Fruit fly (Drosophila melanogaster) whole organism, embryonic: ENCODE data around the gene CG17145.

Source experiments
- B-H1 ChIP-seq: fragments of 200-800 bp; sonication (Bioruptor generic); IDR thresholded peaks from 3 replicates; pipeline ENCODE4 v1.3.6; 2022; ENCODE audit warnings: missing biosample characterization, missing genetic modification characterization
- CG10267 ChIP-seq: fragments of 200-800 bp; sonication (Bioruptor generic); optimal IDR thresholded peaks from 2 replicates; lab custom pipeline; 2018; ENCODE audit warnings: missing biosample characterization, mild to moderate bottlenecking, missing genetic modification characterization, moderate library complexity
- CG13123 ChIP-seq: fragments of 200-800 bp; sonication (Bioruptor generic); optimal IDR thresholded peaks from 2 replicates; lab custom pipeline; 2016; ENCODE audit warnings: missing biosample characterization, missing genetic modification characterization
- CG13296 ChIP-seq: fragments of 200-800 bp; sonication (Bioruptor generic); optimal IDR thresholded peaks from 3 replicates; lab custom pipeline; 2018; ENCODE audit warnings: missing biosample characterization, mild to moderate bottlenecking, missing genetic modification characterization
- CG16815 ChIP-seq: fragments of 200-800 bp; sonication (Bioruptor generic); optimal IDR thresholded peaks from 3 replicates; lab custom pipeline; 2017; ENCODE audit warnings: missing biosample characterization, mild to moderate bottlenecking, missing genetic modification characterization
- CG17829 ChIP-seq: fragments of 200-800 bp; optimal IDR thresholded peaks from 2 replicates; lab custom pipeline; 2019; ENCODE audit warnings: missing biosample characterization, mild to moderate bottlenecking, missing genetic modification characterization, moderate library complexity
- CG18599 ChIP-seq: fragments of 200-800 bp; sonication (Bioruptor generic); optimal IDR thresholded peaks from 3 replicates; lab custom pipeline; 2017; ENCODE audit warnings: missing biosample characterization, missing genetic modification characterization, mild to moderate bottlenecking, moderate library complexity, missing genetic modification reagents
- CG2199 ChIP-seq: fragments of 200-800 bp; sonication (Bioruptor generic); IDR thresholded peaks from 3 replicates; pipeline ENCODE4 v1.3.6; 2022; ENCODE audit warnings: missing biosample characterization, missing genetic modification characterization
- CG30403 ChIP-seq: fragments of 200-800 bp; sonication (Bioruptor generic); optimal IDR thresholded peaks from 3 replicates; lab custom pipeline; 2016; ENCODE audit warnings: missing biosample characterization, missing genetic modification characterization
- CG31365 ChIP-seq: fragments of 200-800 bp; sonication (Bioruptor generic); optimal IDR thresholded peaks from 2 replicates; lab custom pipeline; 2018; ENCODE audit warnings: missing biosample characterization, mild to moderate bottlenecking, missing genetic modification characterization
- CG32532 ChIP-seq: fragments of 200-800 bp; sonication (Bioruptor generic); IDR thresholded peaks from 2 replicates; pipeline ENCODE4 v1.3.6; 2022; ENCODE audit warnings: missing biosample characterization, missing genetic modification characterization
- CG5180 ChIP-seq: fragments of 200-800 bp; sonication (Bioruptor generic); optimal IDR thresholded peaks from 3 replicates; lab custom pipeline; 2017; ENCODE audit warnings: missing biosample characterization, missing genetic modification characterization, mild to moderate bottlenecking, moderate library complexity, missing genetic modification reagents
- CG6254 ChIP-seq: fragments of 200-800 bp; sonication (Bioruptor generic); optimal IDR thresholded peaks from 3 replicates; lab custom pipeline; 2017; ENCODE audit warnings: mild to moderate bottlenecking, missing biosample characterization, missing genetic modification reagents, missing genetic modification characterization
- CG6272 ChIP-seq: fragments of 200-800 bp; sonication (Bioruptor generic); IDR thresholded peaks from 2 replicates; pipeline ENCODE4 v1.3.6; 2022; ENCODE audit warnings: missing biosample characterization, missing genetic modification characterization
- CG6854 ChIP-seq: fragments of 200-800 bp; sonication (Bioruptor generic); optimal IDR thresholded peaks from 3 replicates; lab custom pipeline; 2017; ENCODE audit warnings: missing biosample characterization, mild to moderate bottlenecking, missing genetic modification characterization
- CG7839 ChIP-seq: fragments of 200-800 bp; sonication (Bioruptor generic); optimal IDR thresholded peaks from 3 replicates; lab custom pipeline; 2018; ENCODE audit warnings: missing biosample characterization, mild to moderate bottlenecking, missing genetic modification characterization, moderate library complexity
- CG7928 ChIP-seq: fragments of 200-800 bp; sonication (Bioruptor generic); optimal IDR thresholded peaks from 2 replicates; lab custom pipeline; 2017; ENCODE audit warnings: missing biosample characterization, mild to moderate bottlenecking, missing genetic modification characterization
- CG8478 ChIP-seq: fragments of >200 bp; optimal IDR thresholded peaks from 2 replicates; lab custom pipeline; 2018
- CG8944 ChIP-seq: fragments of 200-800 bp; sonication (Bioruptor generic); optimal IDR thresholded peaks from 3 replicates; lab custom pipeline; 2016; ENCODE audit warnings: missing biosample characterization, missing genetic modification characterization
- D ChIP-seq, 2 experiments: fragments of 200-800 bp in 1 of 2; fragments of >200 bp in 1 of 2; sonication (Bioruptor generic) in 1 of 2; optimal IDR thresholded peaks; 2 replicates in 1 of 2; 3 replicates in 1 of 2; lab custom pipeline; 2017; ENCODE audit warnings: mild to moderate bottlenecking in 1 of 2, missing biosample characterization in 1 of 2, missing genetic modification characterization in 1 of 2, missing genetic modification reagents in 1 of 2
- Deaf1 ChIP-seq: fragments of 200-800 bp; optimal IDR thresholded peaks from 3 replicates; lab custom pipeline; 2019; ENCODE audit warnings: missing biosample characterization, mild to moderate bottlenecking, missing genetic modification characterization, moderate library complexity
- Ets65A ChIP-seq: fragments of 200-800 bp; sonication (Bioruptor generic); peaks from one replicate; lab custom pipeline; 2016; ENCODE audit warnings: missing biosample characterization, missing genetic modification characterization
- H2.0 ChIP-seq: fragments of 200-800 bp; sonication (Bioruptor generic); IDR thresholded peaks from 2 replicates; pipeline ENCODE4 v1.3.6; 2022; ENCODE audit warnings: missing biosample characterization, missing genetic modification characterization
- Hr3 ChIP-seq: fragments of 200-800 bp; sonication (Bioruptor generic); optimal IDR thresholded peaks from 3 replicates; lab custom pipeline; 2016; ENCODE audit warnings: missing biosample characterization, missing genetic modification characterization
- Lim3 ChIP-seq: fragments of 200-800 bp; sonication (Bioruptor generic); IDR thresholded peaks from 2 replicates; pipeline ENCODE4 v1.3.6; 2022; ENCODE audit warnings: missing biosample characterization, missing genetic modification characterization
- MBD-R2 ChIP-seq: fragments of 200-800 bp; sonication (Bioruptor generic); IDR thresholded peaks from 2 replicates; pipeline ENCODE4 v1.3.6; 2022; ENCODE audit warnings: missing biosample characterization, missing genetic modification characterization
- Ptx1 ChIP-seq: fragments of 200-800 bp; sonication (Bioruptor generic); IDR thresholded peaks from 2 replicates; pipeline ENCODE4 v1.3.6; 2022; ENCODE audit warnings: missing biosample characterization, missing genetic modification characterization
- Rx ChIP-seq: fragments of 200-800 bp; sonication (Bioruptor generic); IDR thresholded peaks from 2 replicates; pipeline ENCODE4 v1.3.6; 2022; ENCODE audit warnings: missing biosample characterization, missing genetic modification characterization
- Side ChIP-seq: fragments of 200-800 bp; sonication (Bioruptor generic); optimal IDR thresholded peaks from 2 replicates; lab custom pipeline; 2016; ENCODE audit warnings: missing biosample characterization, missing genetic modification characterization
- Sin3A ChIP-seq: fragments of >200 bp; optimal IDR thresholded peaks from 2 replicates; lab custom pipeline; 2018
- Ssrp ChIP-seq: fragments of 200-800 bp; sonication (Bioruptor generic); optimal IDR thresholded peaks from 2 replicates; lab custom pipeline; 2018; ENCODE audit warnings: missing biosample characterization, mild to moderate bottlenecking, missing genetic modification characterization, moderate library complexity
- ab ChIP-seq: fragments of 200-800 bp; sonication (Bioruptor generic); optimal IDR thresholded peaks from 2 replicates; lab custom pipeline; 2016; ENCODE audit warnings: missing biosample characterization, missing genetic modification characterization
- btn ChIP-seq: fragments of 200-800 bp; sonication (Bioruptor generic); optimal IDR thresholded peaks from 2 replicates; lab custom pipeline; 2016; ENCODE audit warnings: missing biosample characterization, missing genetic modification characterization
- caup ChIP-seq: fragments of 200-800 bp; sonication (Bioruptor generic); optimal IDR thresholded peaks from 3 replicates; lab custom pipeline; 2017; ENCODE audit warnings: missing biosample characterization, mild to moderate bottlenecking, missing genetic modification characterization, moderate library complexity; ENCODE audit not compliant: severe bottlenecking
- corto ChIP-seq: fragments of 200-800 bp; sonication (Bioruptor generic); optimal IDR thresholded peaks from 2 replicates; lab custom pipeline; 2016; ENCODE audit warnings: missing biosample characterization, mild to moderate bottlenecking, missing genetic modification characterization, moderate library complexity
- fru ChIP-seq: fragments of >200 bp; optimal IDR thresholded peaks from 2 replicates; lab custom pipeline; 2017
- fu2 ChIP-seq: fragments of 200-800 bp; sonication (Bioruptor generic); optimal IDR thresholded peaks from 2 replicates; lab custom pipeline; 2016; ENCODE audit warnings: missing biosample characterization, missing genetic modification characterization
- gfzf ChIP-seq: fragments of 200-800 bp; sonication (Bioruptor generic); optimal IDR thresholded peaks from 2 replicates; lab custom pipeline; 2016; ENCODE audit warnings: missing biosample characterization, mild to moderate bottlenecking, missing genetic modification characterization, moderate library complexity
- hkb ChIP-seq, 2 experiments: fragments of 200-800 bp in 1 of 2; fragments of >200 bp in 1 of 2; sonication (Bioruptor generic) in 1 of 2; IDR thresholded peaks in 1 of 2; optimal IDR thresholded peaks in 1 of 2; 2 replicates each; pipeline versions ENCODE4 v1.3.6 to Lab custom; 2017 to 2022; ENCODE audit warnings: missing biosample characterization in 1 of 2, missing genetic modification characterization in 1 of 2
- insv ChIP-seq, 2 experiments: fragments of 200-800 bp; sonication (Bioruptor generic); optimal IDR thresholded peaks; 3 replicates each; lab custom pipeline; 2016 to 2018; ENCODE audit warnings: missing biosample characterization in 2 of 2, missing genetic modification characterization in 2 of 2
- klu ChIP-seq: fragments of 200-800 bp; sonication (Bioruptor generic); IDR thresholded peaks from 2 replicates; pipeline ENCODE4 v1.3.6; 2022; ENCODE audit warnings: missing biosample characterization, missing genetic modification characterization
- pnt ChIP-seq: fragments of 200-800 bp; sonication (Bioruptor generic); optimal IDR thresholded peaks from 3 replicates; lab custom pipeline; 2016; ENCODE audit warnings: missing biosample characterization, missing genetic modification characterization
- pum ChIP-seq: fragments of 200-800 bp; sonication (Bioruptor generic); optimal IDR thresholded peaks from 2 replicates; lab custom pipeline; 2016; ENCODE audit warnings: missing biosample characterization, missing genetic modification characterization
- row ChIP-seq: fragments of 200-800 bp; sonication (Bioruptor generic); IDR thresholded peaks from 3 replicates; pipeline ENCODE4 v1.3.6; 2022; ENCODE audit warnings: missing biosample characterization, missing genetic modification characterization
- salm ChIP-seq: fragments of 200-800 bp; sonication (Bioruptor generic); optimal IDR thresholded peaks from 2 replicates; lab custom pipeline; 2018; ENCODE audit warnings: missing biosample characterization, mild to moderate bottlenecking, missing genetic modification characterization
- toy ChIP-seq: fragments of 200-800 bp; sonication (Bioruptor generic); IDR thresholded peaks from 2 replicates; pipeline ENCODE4 v1.3.6; 2022; ENCODE audit warnings: missing biosample characterization, missing genetic modification characterization
- trem ChIP-seq: fragments of 200-800 bp; optimal IDR thresholded peaks from 3 replicates; lab custom pipeline; 2019; ENCODE audit warnings: missing biosample characterization, mild to moderate bottlenecking, missing genetic modification characterization, moderate library complexity

The CG17145 gene

DNA sequence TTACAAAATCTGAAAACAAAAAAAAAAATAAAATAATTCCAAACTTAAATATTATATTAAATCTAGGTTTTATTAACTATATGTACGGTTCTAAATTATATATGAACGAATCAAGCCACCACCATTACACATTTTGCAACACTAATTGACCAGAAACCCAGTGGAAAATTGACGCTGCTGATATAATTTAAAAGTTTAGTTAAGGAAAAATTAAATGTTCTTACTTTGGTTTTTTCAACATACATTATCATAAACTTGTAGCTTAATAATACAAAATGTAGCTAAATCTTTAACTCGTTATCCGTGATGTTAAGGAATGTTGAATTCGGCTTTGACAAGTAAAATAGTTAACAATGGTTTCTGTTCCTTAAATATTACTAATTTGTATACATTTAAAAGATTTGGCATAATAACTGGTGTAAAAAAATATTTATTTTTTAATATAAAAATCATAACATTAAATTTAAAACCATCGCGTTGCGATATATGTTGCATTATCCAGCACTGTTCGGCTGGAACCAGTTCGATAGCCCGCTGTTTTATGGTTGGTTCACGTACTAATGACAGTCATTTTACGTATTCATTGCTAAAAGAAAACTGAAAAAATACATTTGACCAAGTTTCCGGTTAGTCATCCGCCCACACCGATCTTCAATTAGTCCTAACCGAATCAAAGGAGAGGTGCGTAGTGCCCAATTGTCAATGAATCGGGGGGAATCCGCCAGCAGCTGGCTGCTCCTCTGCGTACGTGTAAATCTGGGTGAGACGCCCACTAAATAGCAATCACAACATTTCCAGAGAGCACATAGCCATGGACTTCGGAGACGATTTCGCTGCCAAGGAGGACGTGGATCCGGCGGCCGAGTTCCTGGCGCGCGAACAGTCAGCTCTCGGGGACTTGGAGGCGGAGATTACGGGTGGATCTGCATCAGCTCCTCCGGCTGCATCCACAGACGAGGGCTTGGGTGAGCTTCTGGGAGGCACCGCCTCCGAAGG, 20.7 kb downstream of the CG17145 start (continued):
- TF ChIP-seq klu, result no peak
- TF ChIP-seq CG10267 (tag; lab: Kevin White, UChicago), result peak; percentile 81
- no peak for TF ChIP-seq fru (lab: Kevin White, UChicago)
- TF ChIP-seq CG16815 (GFP tag; lab: Kevin White, UChicago), result peak; percentile 21
- peak; percentile 63 for TF ChIP-seq CG13296 (GFP tag; lab: Kevin White, UChicago)
- TF ChIP-seq H2.0 (GFP tag; lab: Robert Waterston, UW), result peak; percentile 53
- peak; percentile 11 for TF ChIP-seq CG8944 (GFP tag; lab: Kevin White, UChicago)
- TF ChIP-seq pnt, result no peak
- TF ChIP-seq Ssrp (tag; lab: Kevin White, UChicago), result peak; percentile 60
- TF ChIP-seq hkb (optimal IDR thresholded peaks at IDR 0.05; lab: Kevin White, UChicago), result no peak
- peak; percentile 62 for TF ChIP-seq hkb (GFP tag; IDR thresholded peaks at IDR 0.05; lab: Robert Waterston, UW)
- no peak for TF ChIP-seq CG31365 (tag; lab: Kevin White, UChicago)
- TF ChIP-seq toy, result no peak
- TF ChIP-seq salm (tag; lab: Kevin White, UChicago), result no peak
- TF ChIP-seq corto (GFP tag; lab: Kevin White, UChicago), result peak; percentile 48
- peak; percentile 12 for TF ChIP-seq Deaf1
- peak; percentile 10 for TF ChIP-seq CG5180
- no peak for TF ChIP-seq fu2 (GFP tag; lab: Kevin White, UChicago)
- no peak for TF ChIP-seq CG8478 (lab: Kevin White, UChicago)
- peak; percentile 61 for TF ChIP-seq caup

DNA sequence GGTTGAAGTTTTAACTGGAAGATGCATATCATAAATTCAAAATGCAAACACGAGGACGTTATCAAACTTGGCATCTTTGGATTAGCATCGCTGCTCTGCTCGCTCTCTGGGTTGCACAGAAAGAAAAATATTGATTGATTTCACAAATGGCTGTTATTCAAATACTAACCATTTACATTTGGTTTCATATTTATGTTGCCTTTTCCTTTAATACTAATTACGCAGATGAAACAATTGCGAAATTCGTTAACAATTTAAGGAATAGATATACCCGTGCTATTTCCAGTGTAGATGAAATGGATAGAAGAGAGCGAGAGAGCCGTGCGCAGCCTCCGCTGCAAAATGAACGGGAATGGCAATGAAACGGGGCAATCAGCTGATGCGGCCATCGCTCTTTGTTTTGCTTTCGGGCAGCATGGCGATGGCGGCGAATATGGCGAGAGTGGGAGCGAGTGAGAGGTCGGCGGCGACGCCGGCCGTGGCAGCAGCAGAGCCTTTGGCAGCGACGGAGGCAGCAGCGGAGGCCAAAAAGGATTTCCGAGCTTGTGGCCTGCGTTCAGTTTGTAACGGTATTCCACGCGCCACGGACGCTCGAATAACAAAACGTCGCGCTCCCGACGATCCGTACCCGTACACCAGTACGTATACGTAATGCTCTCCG, 26.0 kb downstream of the CG17145 start, which contains the start of gene rdgC:
rdgC (plus strand) TSS at position 568 of the 661 bp plus-strand sequence.
- TF ChIP-seq btn (peak; percentile 95), Side (GFP tag; lab: Kevin White, UChicago) (peak; percentile 95), CG8944 (GFP tag; lab: Kevin White, UChicago) (peak; percentile 92), CG18599 (GFP tag; lab: Kevin White, UChicago) (peak; percentile 98), Ets65A (GFP tag; lab: Kevin White, UChicago) (peak; percentile 99), D (optimal IDR thresholded peaks at IDR 0.05; lab: Kevin White, UChicago) (no peak), D (GFP tag; optimal IDR thresholded peaks at IDR 0.05; lab: Kevin White, UChicago) (peak; percentile 92), CG7839 (tag; lab: Kevin White, UChicago) (peak; percentile 97), klu (peak; percentile 89), CG2199 (peak; percentile 95), MBD-R2 (peak; percentile 89), Rx (GFP tag; lab: Robert Waterston, UW) (peak; percentile 95), CG7928 (GFP tag; lab: Kevin White, UChicago) (peak; percentile 77), ab (GFP tag; lab: Kevin White, UChicago) (peak; percentile 33), CG13123 (GFP tag; lab: Kevin White, UChicago) (peak; percentile 90), CG30403 (GFP tag; lab: Kevin White, UChicago) (peak; percentile 95), B-H1 (GFP tag; lab: Robert Waterston, UW) (peak; percentile 96), trem (tag; lab: Kevin White, UChicago) (peak; percentile 89), Lim3 (GFP tag; lab: Robert Waterston, UW) (peak; percentile 93), CG6272 (GFP tag; lab: Robert Waterston, UW) (peak; percentile 92), row (GFP tag; lab: Robert Waterston, UW) (peak; percentile 96), pum (GFP tag; lab: Kevin White, UChicago) (peak; percentile 96), CG6854 (GFP tag; lab: Kevin White, UChicago) (peak; percentile 94), CG17829 (tag; lab: Kevin White, UChicago) (peak; percentile 95), Sin3A (lab: Kevin White, UChicago) (no peak), CG6254 (GFP tag; lab: Kevin White, UChicago) (peak; percentile 85), Hr3 (GFP tag; lab: Kevin White, UChicago) (peak; percentile 90), CG32532 (GFP tag; lab: Robert Waterston, UW) (peak; percentile 97), gfzf (GFP tag; lab: Kevin White, UChicago) (peak; percentile 9), Ptx1 (GFP tag; lab: Robert Waterston, UW) (peak; percentile 96), insv (GFP tag; optimal IDR thresholded peaks at IDR 0.05; lab: Kevin White, UChicago) (peak in 1 of 2 experiments; percentile 15)
